Fruit fly (Drosophila melanogaster) whole organism: ENCODE results near the gene Ankrd49.

ENCODE experiments used
- CG8478 ChIP-seq: fragments of >200 bp; optimal IDR thresholded peaks from 2 replicates; lab custom pipeline; 2018; ENCODE audit warnings: inconsistent platforms
- Dll ChIP-seq: fragments of >200 bp; optimal IDR thresholded peaks from 2 replicates; lab custom pipeline; 2017
- EcR ChIP-seq, 2 experiments: fragments of >200 bp; optimal IDR thresholded peaks; 2 replicates each; lab custom pipeline; 2017; ENCODE audit warnings: missing biosample characterization in 2 of 2, missing genetic modification characterization in 2 of 2, missing genetic modification reagents in 2 of 2
- pan ChIP-seq: fragments of >200 bp; optimal IDR thresholded peaks from 2 replicates; lab custom pipeline; 2017
- psq ChIP-seq: fragments of >200 bp; optimal IDR thresholded peaks from 2 replicates; lab custom pipeline; 2017
- usp ChIP-seq: fragments of >200 bp; optimal IDR thresholded peaks from 2 replicates; lab custom pipeline; 2017; ENCODE audit warnings: missing biosample characterization, missing genetic modification characterization, mixed read lengths

The Ankrd49 gene

dm6 chr2L:15016031-15016430 is 8.8 kb upstream of the Ankrd49 start, which contains the start of gene GABA-B-R1:
GABA-B-R1 (plus strand) TSS chr2L:15016331.
- TF ChIP-seq pan (lab: Kevin White, UChicago) (no peak), CG8478 (lab: Kevin White, UChicago) (no peak), EcR (GFP tag; optimal IDR thresholded peaks at IDR 0.05; lab: Kevin White, UChicago) (no peak), psq (lab: Kevin White, UChicago) (no peak), Dll (lab: Kevin White, UChicago) (no peak), usp (GFP tag; lab: Kevin White, UChicago) (no peak)

- TF ChIP-seq pan (lab: Kevin White, UChicago) (no peak), CG8478 (lab: Kevin White, UChicago) (no peak), Dll (lab: Kevin White, UChicago) (no peak), usp (GFP tag; lab: Kevin White, UChicago) (no peak), psq (lab: Kevin White, UChicago) (no peak), EcR (GFP tag; optimal IDR thresholded peaks at IDR 0.05; lab: Kevin White, UChicago) (no peak)
These were observed 6.3 kb upstream of the Ankrd49 start for dm6 chr2L:15013523-15013922.

dm6 chr2L:15011779-15012178 is 4.5 kb upstream of the Ankrd49 start:
- TF ChIP-seq EcR (GFP tag; optimal IDR thresholded peaks at IDR 0.05; lab: Kevin White, UChicago) (no peak), psq (lab: Kevin White, UChicago) (no peak), pan (lab: Kevin White, UChicago) (no peak), usp (GFP tag; lab: Kevin White, UChicago) (no peak), Dll (lab: Kevin White, UChicago) (no peak), CG8478 (lab: Kevin White, UChicago) (no peak)

- no peak for TF ChIP-seq Dll (lab: Kevin White, UChicago)
- no peak for TF ChIP-seq CG8478 (lab: Kevin White, UChicago)
- TF ChIP-seq pan (lab: Kevin White, UChicago) = no peak
- no peak for TF ChIP-seq usp (GFP tag; lab: Kevin White, UChicago)
- no peak for TF ChIP-seq EcR (GFP tag; optimal IDR thresholded peaks at IDR 0.05; lab: Kevin White, UChicago)
- TF ChIP-seq psq (lab: Kevin White, UChicago) = no peak
These were observed 2.5 kb upstream of the Ankrd49 start, which contains the start of the genes THG and Rnmt for dm6 chr2L:15009703-15010102. THG (minus strand) TSS chr2L:15009724. Rnmt (plus strand) TSS chr2L:15009939.

- TF ChIP-seq psq (lab: Kevin White, UChicago) (no peak), usp (GFP tag; lab: Kevin White, UChicago) (no peak), Dll (lab: Kevin White, UChicago) (no peak)
These were observed 803 bp upstream of the Ankrd49 start for dm6 chr2L:15008034-15008433.

dm6 chr2L:15005505-15005904 is 1.7 kb downstream of the Ankrd49 start, which contains the start of gene DCTN5-p25:
DCTN5-p25 (plus strand) TSS chr2L:15005733.
- TF ChIP-seq EcR (GFP tag; optimal IDR thresholded peaks at IDR 0.05; lab: Kevin White, UChicago) = no peak
- TF ChIP-seq CG8478 (lab: Kevin White, UChicago) = no peak
- TF ChIP-seq usp (GFP tag; lab: Kevin White, UChicago) = no peak
- no peak for TF ChIP-seq Dll (lab: Kevin White, UChicago)
- TF ChIP-seq pan (lab: Kevin White, UChicago) = no peak

dm6 chr2L:15001847-15002246 is 5.4 kb downstream of the Ankrd49 start:
- TF ChIP-seq EcR (GFP tag; optimal IDR thresholded peaks at IDR 0.05; lab: Kevin White, UChicago) = no peak
- TF ChIP-seq pan (lab: Kevin White, UChicago) = no peak
- no peak for TF ChIP-seq psq (lab: Kevin White, UChicago)
- no peak for TF ChIP-seq Dll (lab: Kevin White, UChicago)
- TF ChIP-seq usp (GFP tag; lab: Kevin White, UChicago) = no peak
- no peak for TF ChIP-seq CG8478 (lab: Kevin White, UChicago)

dm6 chr2L:15000360-15000759 is 6.9 kb downstream of the Ankrd49 start:
- TF ChIP-seq pan (lab: Kevin White, UChicago) = no peak
- no peak for TF ChIP-seq usp (GFP tag; lab: Kevin White, UChicago)
- no peak for TF ChIP-seq EcR (GFP tag; optimal IDR thresholded peaks at IDR 0.05; lab: Kevin White, UChicago)
- no peak for TF ChIP-seq CG8478 (lab: Kevin White, UChicago)
- no peak for TF ChIP-seq psq (lab: Kevin White, UChicago)
- TF ChIP-seq Dll (lab: Kevin White, UChicago) = no peak

dm6 chr2L:14997370-14997769 is 9.9 kb downstream of the Ankrd49 start, which contains the start of gene mol:
mol (minus strand) TSS chr2L:14997559.
- TF ChIP-seq Dll (lab: Kevin White, UChicago) (peak; percentile 37), psq (lab: Kevin White, UChicago) (no peak)

- TF ChIP-seq EcR (GFP tag; optimal IDR thresholded peaks at IDR 0.05; lab: Kevin White, UChicago) (peak in 1 of 2 experiments; percentile 3), Dll (lab: Kevin White, UChicago) (peak; percentile 26), CG8478 (lab: Kevin White, UChicago) (no peak)
These were observed 11.4 kb downstream of the Ankrd49 start for dm6 chr2L:14995594-14996463.

dm6 chr2L:14994834-14995506 is 12.3 kb downstream of the Ankrd49 start:
- no peak for TF ChIP-seq usp (GFP tag; lab: Kevin White, UChicago)
